Fruit fly (Drosophila melanogaster) whole organism, embryonic: Measurements from ENCODE around the gene CG9662.
A peak's percentile ranks its signal among the peaks of the same experiment; 100 is the strongest.

Source experiments
- Aef1 ChIP-seq: fragments of 200-800 bp; sonication (Bioruptor generic); IDR thresholded peaks from 3 replicates; pipeline ENCODE4 v1.3.6; 2022; ENCODE audit warnings: missing biosample characterization, missing genetic modification characterization
- Atf-2 ChIP-seq: fragments of 200-800 bp; sonication (Bioruptor generic); optimal IDR thresholded peaks from 2 replicates; lab custom pipeline; 2016; ENCODE audit warnings: missing biosample characterization, missing genetic modification characterization
- CG10543 ChIP-seq: fragments of 200-800 bp; sonication (Bioruptor generic); optimal IDR thresholded peaks from 3 replicates; lab custom pipeline; 2017; ENCODE audit warnings: missing biosample characterization, mild to moderate bottlenecking, missing genetic modification characterization, moderate library complexity
- CG10565 ChIP-seq: fragments of 200-800 bp; sonication (Bioruptor generic); optimal IDR thresholded peaks from 3 replicates; lab custom pipeline; 2016; ENCODE audit warnings: missing biosample characterization, mild to moderate bottlenecking, missing genetic modification characterization
- CG11723 ChIP-seq: fragments of 200-800 bp; sonication (Bioruptor generic); optimal IDR thresholded peaks from 2 replicates; lab custom pipeline; 2017; ENCODE audit warnings: missing biosample characterization, mild to moderate bottlenecking, missing genetic modification characterization
- CG15696 ChIP-seq: fragments of 200-800 bp; sonication (Bioruptor generic); optimal IDR thresholded peaks from 2 replicates; lab custom pipeline; 2019; ENCODE audit warnings: missing biosample characterization, mild to moderate bottlenecking, missing genetic modification characterization, moderate library complexity
- CG16863 ChIP-seq: fragments of 200-800 bp; sonication (Bioruptor generic); optimal IDR thresholded peaks from 3 replicates; lab custom pipeline; 2016; ENCODE audit warnings: missing biosample characterization, missing genetic modification characterization
- CG17912 ChIP-seq: fragments of 200-800 bp; sonication (Bioruptor generic); optimal IDR thresholded peaks from 2 replicates; lab custom pipeline; 2018; ENCODE audit warnings: missing biosample characterization, mild to moderate bottlenecking, missing genetic modification characterization
- CG2129 ChIP-seq: fragments of 200-800 bp; sonication (Bioruptor generic); IDR thresholded peaks from 2 replicates; pipeline ENCODE4 v1.3.6; 2022; ENCODE audit warnings: missing biosample characterization, missing genetic modification characterization; ENCODE audit not compliant: partially characterized antibody
- CG31365 ChIP-seq: fragments of 200-800 bp; sonication (Bioruptor generic); optimal IDR thresholded peaks from 2 replicates; lab custom pipeline; 2018; ENCODE audit warnings: missing biosample characterization, mild to moderate bottlenecking, missing genetic modification characterization
- CG43689 ChIP-seq: fragments of 200-800 bp; sonication (Bioruptor generic); IDR thresholded peaks from 2 replicates; pipeline ENCODE4 v1.3.6; 2022; ENCODE audit warnings: missing biosample characterization, missing genetic modification characterization
- CG4617 ChIP-seq: fragments of 200-800 bp; sonication (Bioruptor generic); optimal IDR thresholded peaks from 3 replicates; lab custom pipeline; 2016; ENCODE audit warnings: missing biosample characterization, missing genetic modification characterization, borderline replicate concordance
- CG6765 ChIP-seq: fragments of 200-800 bp; sonication (Bioruptor generic); optimal IDR thresholded peaks from 3 replicates; lab custom pipeline; 2017; ENCODE audit warnings: missing biosample characterization, mild to moderate bottlenecking, missing genetic modification characterization
- CG7839 ChIP-seq: fragments of 200-800 bp; sonication (Bioruptor generic); optimal IDR thresholded peaks from 3 replicates; lab custom pipeline; 2018; ENCODE audit warnings: missing biosample characterization, mild to moderate bottlenecking, missing genetic modification characterization, moderate library complexity
- CG7987 ChIP-seq: fragments of 200-800 bp; sonication (Bioruptor generic); optimal IDR thresholded peaks from 2 replicates; lab custom pipeline; 2018; ENCODE audit warnings: missing biosample characterization, mild to moderate bottlenecking, missing genetic modification characterization, moderate library complexity
- CG8388 ChIP-seq: fragments of 200-800 bp; sonication (Bioruptor generic); optimal IDR thresholded peaks from 2 replicates; lab custom pipeline; 2019; ENCODE audit warnings: missing biosample characterization, mild to moderate bottlenecking, missing genetic modification characterization, moderate library complexity
- CTCF ChIP-seq: fragments of 200-800 bp; sonication (Bioruptor generic); optimal IDR thresholded peaks from 2 replicates; lab custom pipeline; 2017; ENCODE audit warnings: missing biosample characterization, mild to moderate bottlenecking, missing genetic modification characterization, moderate library complexity
- Dad ChIP-seq: fragments of 200-800 bp; sonication (Bioruptor generic); optimal IDR thresholded peaks from 3 replicates; lab custom pipeline; 2016; ENCODE audit warnings: missing biosample characterization, missing genetic modification characterization
- Dip3 ChIP-seq: fragments of 200-800 bp; sonication (Bioruptor generic); optimal IDR thresholded peaks from 3 replicates; lab custom pipeline; 2016; ENCODE audit warnings: missing biosample characterization, missing genetic modification characterization
- Doc2 ChIP-seq: fragments of 200-800 bp; sonication (Bioruptor generic); IDR thresholded peaks from 2 replicates; pipeline ENCODE4 v1.3.6; 2022; ENCODE audit warnings: missing biosample characterization, missing genetic modification characterization
- Doc3 ChIP-seq: fragments of 200-800 bp; sonication (Bioruptor generic); IDR thresholded peaks from 3 replicates; pipeline ENCODE4 v1.3.6; 2022; ENCODE audit warnings: missing biosample characterization, missing genetic modification characterization; ENCODE audit not compliant: partially characterized antibody
- Dref ChIP-seq: fragments of 200-800 bp; sonication (Bioruptor generic); IDR thresholded peaks from 2 replicates; pipeline ENCODE4 v1.3.6; 2022; ENCODE audit warnings: missing biosample characterization, missing genetic modification characterization
- Eip74EF ChIP-seq, 2 experiments: fragments of 200-800 bp in 1 of 2; fragments of >200 bp in 1 of 2; sonication (Bioruptor generic) in 1 of 2; optimal IDR thresholded peaks; 2 replicates each; lab custom pipeline; 2017 to 2019; ENCODE audit warnings: missing biosample characterization in 2 of 2, missing genetic modification characterization in 2 of 2, mild to moderate bottlenecking in 1 of 2, moderate library complexity in 1 of 2
- Fer3 ChIP-seq: fragments of 200-800 bp; sonication (Bioruptor generic); optimal IDR thresholded peaks from 2 replicates; lab custom pipeline; 2018; ENCODE audit warnings: missing biosample characterization, mild to moderate bottlenecking, missing genetic modification characterization, moderate library complexity
- H2.0 ChIP-seq: fragments of 200-800 bp; sonication (Bioruptor generic); IDR thresholded peaks from 2 replicates; pipeline ENCODE4 v1.3.6; 2022; ENCODE audit warnings: missing biosample characterization, missing genetic modification characterization
- Med ChIP-seq: fragments of 200-800 bp; sonication (Bioruptor generic); peaks from one replicate; lab custom pipeline; 2016; ENCODE audit warnings: missing biosample characterization, missing genetic modification characterization, mild to moderate bottlenecking, inconsistent platforms, moderate library complexity
- NC2α ChIP-seq: fragments of 200-800 bp; sonication (Bioruptor generic); optimal IDR thresholded peaks from 2 replicates; lab custom pipeline; 2016; ENCODE audit warnings: missing biosample characterization, missing genetic modification characterization
- Sox100B ChIP-seq: fragments of 200-800 bp; sonication (Bioruptor generic); optimal IDR thresholded peaks from 3 replicates; lab custom pipeline; 2018; ENCODE audit warnings: missing biosample characterization, mild to moderate bottlenecking, missing genetic modification characterization
- Sox102F ChIP-seq: fragments of 200-800 bp; sonication (Bioruptor generic); optimal IDR thresholded peaks from 2 replicates; lab custom pipeline; 2018; ENCODE audit warnings: missing biosample characterization, mild to moderate bottlenecking, missing genetic modification characterization, moderate library complexity
- TFAM ChIP-seq: fragments of 200-800 bp; sonication (Bioruptor generic); optimal IDR thresholded peaks from 2 replicates; lab custom pipeline; 2017; ENCODE audit warnings: missing biosample characterization, missing genetic modification characterization, inconsistent platforms
- ara ChIP-seq: fragments of 200-800 bp; sonication (Bioruptor generic); IDR thresholded peaks from 2 replicates; pipeline ENCODE4 v1.3.6; 2022; ENCODE audit warnings: missing biosample characterization, missing genetic modification characterization
- bcd ChIP-seq: fragments of 200-800 bp; sonication (Bioruptor generic); optimal IDR thresholded peaks from 2 replicates; lab custom pipeline; 2017; ENCODE audit warnings: missing biosample characterization, mild to moderate bottlenecking, missing genetic modification characterization
- bowl ChIP-seq: fragments of 200-800 bp; sonication (Bioruptor generic); IDR thresholded peaks from 2 replicates; pipeline ENCODE4 v1.3.6; 2022; ENCODE audit warnings: missing biosample characterization, missing genetic modification characterization
- bsh ChIP-seq, 2 experiments: fragments of 200-800 bp; sonication (Bioruptor generic); optimal IDR thresholded peaks; 2 replicates each; lab custom pipeline; 2017 to 2018; ENCODE audit warnings: mild to moderate bottlenecking in 2 of 2, missing biosample characterization in 2 of 2, missing genetic modification characterization in 2 of 2, moderate library complexity in 1 of 2
- crp ChIP-seq, 2 experiments: fragments of 200-800 bp; sonication (Bioruptor generic); optimal IDR thresholded peaks; 2 replicates in 1 of 2; 3 replicates in 1 of 2; lab custom pipeline; 2017; ENCODE audit warnings: missing biosample characterization in 2 of 2, missing genetic modification characterization in 2 of 2, mild to moderate bottlenecking in 1 of 2, moderate library complexity in 1 of 2
- dpn ChIP-seq, 2 experiments: fragments of 200-800 bp; sonication (Bioruptor generic); optimal IDR thresholded peaks; 3 replicates each; lab custom pipeline; 2016; ENCODE audit warnings: missing biosample characterization in 2 of 2, missing genetic modification characterization in 2 of 2
- esg ChIP-seq: fragments of 200-800 bp; sonication (Bioruptor generic); conservative IDR thresholded peaks from 2 replicates; pipeline ENCODE4 v1.3.6; 2022; ENCODE audit warnings: missing biosample characterization, missing genetic modification characterization
- fu2 ChIP-seq: fragments of 200-800 bp; sonication (Bioruptor generic); optimal IDR thresholded peaks from 2 replicates; lab custom pipeline; 2016; ENCODE audit warnings: missing biosample characterization, missing genetic modification characterization
- gcm2 ChIP-seq: fragments of 200-800 bp; sonication (Bioruptor generic); optimal IDR thresholded peaks from 2 replicates; lab custom pipeline; 2016; ENCODE audit warnings: missing biosample characterization, missing genetic modification characterization
- gem ChIP-seq: fragments of 200-800 bp; sonication (Bioruptor generic); optimal IDR thresholded peaks from 2 replicates; lab custom pipeline; 2019; ENCODE audit warnings: missing biosample characterization, mild to moderate bottlenecking, missing genetic modification characterization, moderate library complexity
- gsb ChIP-seq: fragments of 200-800 bp; sonication (Bioruptor generic); IDR thresholded peaks from 2 replicates; pipeline ENCODE4 v1.3.6; 2022; ENCODE audit warnings: missing biosample characterization, missing genetic modification characterization
- ham ChIP-seq: fragments of 200-800 bp; sonication (Bioruptor generic); IDR thresholded peaks from 2 replicates; pipeline ENCODE4 v1.3.6; 2022; ENCODE audit warnings: missing biosample characterization, missing genetic modification characterization
- jing ChIP-seq: fragments of 200-800 bp; sonication (Bioruptor generic); optimal IDR thresholded peaks from 2 replicates; lab custom pipeline; 2018; ENCODE audit warnings: missing biosample characterization, mild to moderate bottlenecking, missing genetic modification characterization
- jumu ChIP-seq: fragments of 200-800 bp; sonication (Bioruptor generic); optimal IDR thresholded peaks from 3 replicates; lab custom pipeline; 2016; ENCODE audit warnings: missing biosample characterization, missing genetic modification characterization
- maf-S ChIP-seq: fragments of 200-800 bp; sonication (Bioruptor generic); optimal IDR thresholded peaks from 2 replicates; lab custom pipeline; 2016; ENCODE audit warnings: missing biosample characterization, missing genetic modification characterization
- oc ChIP-seq: fragments of 200-800 bp; sonication (Bioruptor generic); optimal IDR thresholded peaks from 2 replicates; lab custom pipeline; 2018; ENCODE audit warnings: missing biosample characterization, mild to moderate bottlenecking, missing genetic modification characterization, moderate library complexity
- pros ChIP-seq: fragments of 200-800 bp; sonication (Bioruptor generic); optimal IDR thresholded peaks from 3 replicates; lab custom pipeline; 2019; ENCODE audit warnings: missing biosample characterization, mild to moderate bottlenecking, missing genetic modification characterization, moderate library complexity
- run ChIP-seq: fragments of 200-800 bp; sonication (Bioruptor generic); optimal IDR thresholded peaks from 3 replicates; lab custom pipeline; 2018; ENCODE audit warnings: missing biosample characterization, mild to moderate bottlenecking, missing genetic modification characterization
- usp ChIP-seq: fragments of >200 bp; optimal IDR thresholded peaks from 2 replicates; lab custom pipeline; 2017; ENCODE audit warnings: missing biosample characterization, missing genetic modification characterization
- zfh2 ChIP-seq: fragments of 200-800 bp; sonication (Bioruptor generic); optimal IDR thresholded peaks from 2 replicates; lab custom pipeline; 2016; ENCODE audit warnings: missing biosample characterization, missing genetic modification characterization

The CG9662 gene

DNA sequence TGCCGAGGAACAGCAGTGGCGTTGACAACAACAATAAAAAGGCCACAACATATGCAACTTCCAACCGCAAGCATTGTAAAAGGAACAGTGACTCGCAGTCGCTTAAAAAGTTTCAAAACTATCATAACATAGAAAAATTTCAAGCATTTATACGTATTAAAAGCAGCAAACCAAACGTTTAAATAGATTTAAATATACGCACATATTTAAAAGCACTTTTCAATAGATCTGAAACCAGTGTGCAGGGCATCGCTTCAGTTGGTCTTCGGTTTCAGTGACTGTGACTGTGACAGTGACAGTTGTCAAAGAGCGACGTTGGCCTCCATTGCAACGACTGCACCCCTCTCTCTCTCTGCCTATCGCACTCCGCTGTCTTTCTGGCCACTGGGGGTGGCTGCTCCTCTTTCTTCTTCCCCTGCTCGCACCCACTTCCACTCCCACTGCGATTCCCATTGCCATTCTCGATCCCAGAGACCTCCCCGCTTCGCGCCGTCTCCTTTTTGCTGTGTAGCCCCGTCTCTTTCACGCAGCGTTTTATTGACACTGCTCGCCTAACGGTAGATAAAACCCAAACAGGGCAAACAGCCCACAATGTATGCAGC, 28.3 kb downstream of the CG9662 start (continued):
- no peak for TF ChIP-seq pros (GFP tag; lab: Kevin White, UChicago)
- TF ChIP-seq CG31365 (tag; lab: Kevin White, UChicago) = peak; percentile 28
- no peak for TF ChIP-seq CG10565 (GFP tag; lab: Kevin White, UChicago)
- no peak for TF ChIP-seq CG2129 (GFP tag; lab: Robert Waterston, UW)
- peak; percentile 90 for TF ChIP-seq gem (tag; lab: Kevin White, UChicago)
- TF ChIP-seq CG4617 = no peak
- no peak for TF ChIP-seq CG6765 (GFP tag; lab: Kevin White, UChicago)
- peak; percentile 19 for TF ChIP-seq gcm2 (GFP tag; lab: Kevin White, UChicago)
- TF ChIP-seq bsh (GFP tag; optimal IDR thresholded peaks at IDR 0.05; lab: Kevin White, UChicago) = peak; percentile 82 to 89
- peak in 1 of 2 experiments; percentile 13 for TF ChIP-seq crp (GFP tag; optimal IDR thresholded peaks at IDR 0.05; lab: Kevin White, UChicago)
- no peak for TF ChIP-seq ham (GFP tag; lab: Robert Waterston, UW)
- peak; percentile 53 for TF ChIP-seq jumu (GFP tag; lab: Kevin White, UChicago)
- peak; percentile 94 for TF ChIP-seq Med (GFP tag; lab: Kevin White, UChicago)
- no peak for TF ChIP-seq CG10543 (GFP tag; lab: Kevin White, UChicago)
- TF ChIP-seq Doc3 = no peak
- peak; percentile 94 for TF ChIP-seq ara (GFP tag; lab: Robert Waterston, UW)
- peak in 1 of 2 experiments; percentile 75 for TF ChIP-seq Eip74EF (GFP tag; optimal IDR thresholded peaks at IDR 0.05; lab: Kevin White, UChicago)
- peak; percentile 81 for TF ChIP-seq esg
- TF ChIP-seq run (tag; lab: Kevin White, UChicago) = peak; percentile 81
- TF ChIP-seq NC2α (GFP tag; lab: Kevin White, UChicago) = no peak
- TF ChIP-seq H2.0 (GFP tag; lab: Robert Waterston, UW) = peak; percentile 85
- TF ChIP-seq CG7987 = no peak
- TF ChIP-seq CG11723 = peak; percentile 70
- peak; percentile 85 for TF ChIP-seq oc (tag; lab: Kevin White, UChicago)
- TF ChIP-seq zfh2 (GFP tag; lab: Kevin White, UChicago) = no peak
- peak; percentile 78 for TF ChIP-seq Aef1 (GFP tag; lab: Robert Waterston, UW)
- TF ChIP-seq bcd (GFP tag; lab: Kevin White, UChicago) = peak; percentile 76
- TF ChIP-seq fu2 = peak; percentile 12
- TF ChIP-seq CG16863 (GFP tag; lab: Kevin White, UChicago) = peak; percentile 71
- TF ChIP-seq jing = peak; percentile 68
- TF ChIP-seq Dad (GFP tag; lab: Kevin White, UChicago) = peak; percentile 40
- peak; percentile 65 for TF ChIP-seq Fer3
- no peak for TF ChIP-seq Dref (GFP tag; lab: Robert Waterston, UW)
- peak; percentile 46 for TF ChIP-seq CTCF (GFP tag; lab: Kevin White, UChicago)
- TF ChIP-seq CG15696 = no peak
- TF ChIP-seq CG8388 (GFP tag; lab: Kevin White, UChicago) = peak; percentile 79
- no peak for TF ChIP-seq bowl (GFP tag; lab: Robert Waterston, UW)
- peak; percentile 95 for TF ChIP-seq Sox102F (GFP tag; lab: Kevin White, UChicago)
- peak; percentile 6 for TF ChIP-seq Dip3 (GFP tag; lab: Kevin White, UChicago)
- TF ChIP-seq dpn (GFP tag; optimal IDR thresholded peaks at IDR 0.05; lab: Kevin White, UChicago) = peak; percentile 59 to 82
- TF ChIP-seq TFAM (GFP tag; lab: Kevin White, UChicago) = no peak
- no peak for TF ChIP-seq usp (GFP tag; lab: Kevin White, UChicago)
- peak; percentile 75 for TF ChIP-seq Sox100B (GFP tag; lab: Kevin White, UChicago)
- TF ChIP-seq CG7839 (tag; lab: Kevin White, UChicago) = peak; percentile 81
- peak; percentile 13 for TF ChIP-seq maf-S (GFP tag; lab: Kevin White, UChicago)
- peak; percentile 75 for TF ChIP-seq CG43689
- TF ChIP-seq Doc2 (GFP tag; lab: Robert Waterston, UW) = no peak
- no peak for TF ChIP-seq gsb (GFP tag; lab: Robert Waterston, UW)
- TF ChIP-seq Atf-2 (GFP tag; lab: Kevin White, UChicago) = peak; percentile 63
- TF ChIP-seq CG17912 (GFP tag; lab: Kevin White, UChicago) = no peak
